Worm (Caenorhabditis elegans) whole organism, L4/young adult: ENCODE data around the gene str-27.

Source experiments
- dao-5 ChIP-seq: sonication (generic microtip); optimal IDR thresholded peaks from 2 replicates; lab custom pipeline; 2016; ENCODE audit warnings: missing genotype, missing genetic modification characterization, moderate library complexity, missing compliant biosample characterization
- him-1 ChIP-seq: sonication (generic microtip); optimal IDR thresholded peaks from 2 replicates; lab custom pipeline; 2016; ENCODE audit warnings: missing genotype, missing genetic modification reagents, missing genetic modification characterization, missing compliant biosample characterization

DNA sequence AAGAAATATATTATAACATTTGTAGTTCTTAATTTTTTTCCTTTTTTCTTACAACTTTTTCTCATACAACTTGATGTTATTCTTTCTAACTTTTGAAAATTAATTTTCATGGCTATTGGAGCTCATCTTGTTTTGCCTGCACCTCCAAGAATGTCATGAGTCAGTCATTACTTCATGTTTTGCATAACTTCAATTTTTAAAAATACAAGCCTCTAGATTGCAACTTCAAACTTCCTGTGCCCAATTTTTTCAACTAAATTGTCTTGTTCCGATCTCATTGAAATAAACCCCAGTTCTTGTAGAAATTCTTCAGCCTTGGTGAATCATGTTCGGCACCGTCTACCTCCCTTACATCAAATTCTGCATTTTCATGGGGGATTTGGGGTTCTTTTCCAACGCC lies 22.8 kb upstream of the str-27 start, which contains the start of gene str-9:
- TF ChIP-seq him-1 = no peak
- TF ChIP-seq dao-5 (tag; lab: Kevin White, UChicago) = no peak
